Worm (Caenorhabditis elegans) whole organism, young adult: ENCODE data around the gene C17G10.13.

ENCODE experiments used
- B0019.2 ChIP-seq: fragments of 200-800 bp; sonication (Bioruptor generic); conservative IDR thresholded peaks from 2 replicates; pipeline ENCODE4 v1.3.6; 2022; ENCODE audit warnings: missing genetic modification reagents, missing genetic modification characterization, missing compliant biosample characterization
- B0035.1 ChIP-seq: sonication (generic microtip); optimal IDR thresholded peaks from 2 replicates; lab custom pipeline; 2016; ENCODE audit warnings: missing genetic modification characterization, mild to moderate bottlenecking, missing compliant biosample characterization, missing genotype, missing genetic modification reagents
- F22D6.2 ChIP-seq: sonication (generic microtip); optimal IDR thresholded peaks from 2 replicates; lab custom pipeline; 2016; ENCODE audit warnings: mild to moderate bottlenecking, missing genetic modification characterization, missing compliant biosample characterization
- F33H1.4 ChIP-seq: fragments of 200-800 bp; sonication (Bioruptor generic); IDR thresholded peaks from 2 replicates; pipeline ENCODE4 v1.3.6; 2022; ENCODE audit warnings: missing genetic modification reagents, missing genetic modification characterization, missing compliant biosample characterization
- F55B11.4 ChIP-seq: sonication (generic microtip); optimal IDR thresholded peaks from 2 replicates; lab custom pipeline; 2016; ENCODE audit warnings: missing compliant biosample characterization, missing genetic modification characterization, borderline replicate concordance; ENCODE audit not compliant: insufficient read depth
- F57A8.1 ChIP-seq: fragments of 200-800 bp; sonication (Bioruptor generic); optimal IDR thresholded peaks from 2 replicates; lab custom pipeline; 2018; ENCODE audit warnings: mild to moderate bottlenecking, missing genetic modification characterization, moderate library complexity, missing compliant biosample characterization
- Y53F4B.3 ChIP-seq: fragments of 200-800 bp; sonication (Bioruptor generic); IDR thresholded peaks from 2 replicates; pipeline ENCODE4 v1.3.6; 2022; ENCODE audit warnings: missing genetic modification reagents, missing genetic modification characterization, missing compliant biosample characterization
- Y79H2A.3 ChIP-seq: fragments of 200-800 bp; sonication (Bioruptor generic); conservative IDR thresholded peaks from 2 replicates; pipeline ENCODE4 v1.3.6; 2022; ENCODE audit warnings: missing genetic modification reagents, missing genetic modification characterization, missing compliant biosample characterization
- ZK185.1 ChIP-seq: sonication (generic microtip); optimal IDR thresholded peaks from 2 replicates; lab custom pipeline; 2016; ENCODE audit warnings: mild to moderate bottlenecking, missing genetic modification characterization, missing compliant biosample characterization; ENCODE audit not compliant: poor library complexity, severe bottlenecking
- aptf-3 ChIP-seq: fragments of 200-800 bp; sonication (Bioruptor generic); IDR thresholded peaks from 2 replicates; pipeline ENCODE4 v1.3.6; 2022; ENCODE audit warnings: missing genetic modification characterization, missing compliant biosample characterization
- atf-7 ChIP-seq: sonication (generic microtip); optimal IDR thresholded peaks from 2 replicates; lab custom pipeline; 2017; ENCODE audit warnings: mild to moderate bottlenecking, missing genetic modification characterization, missing compliant biosample characterization
- athp-1 ChIP-seq: sonication (generic microtip); optimal IDR thresholded peaks from 2 replicates; lab custom pipeline; 2017; ENCODE audit warnings: mild to moderate bottlenecking, missing genetic modification characterization, missing compliant biosample characterization
- attf-3 ChIP-seq: fragments of 200-800 bp; sonication (Bioruptor generic); conservative IDR thresholded peaks from 2 replicates; pipeline ENCODE4 v1.3.6; 2022; ENCODE audit warnings: missing genetic modification reagents, missing genetic modification characterization, missing compliant biosample characterization
- bed-2 ChIP-seq: fragments of 200-800 bp; sonication (Bioruptor generic); IDR thresholded peaks from 2 replicates; pipeline ENCODE4 v1.3.6; 2022; ENCODE audit warnings: missing genetic modification reagents, missing genetic modification characterization, missing compliant biosample characterization
- cebp-1 ChIP-seq, 2 experiments: fragments of 200-800 bp in 1 of 2; sonication (Bioruptor generic) in 1 of 2; sonication (generic microtip) in 1 of 2; IDR thresholded peaks in 1 of 2; optimal IDR thresholded peaks in 1 of 2; 2 replicates each; pipeline versions ENCODE4 v1.3.6 to Lab custom; 2017 to 2022; ENCODE audit warnings: missing compliant biosample characterization in 2 of 2, missing genetic modification characterization in 2 of 2, mild to moderate bottlenecking in 1 of 2, missing genetic modification reagents in 1 of 2, moderate library complexity in 1 of 2
- ceh-79 ChIP-seq: sonication (generic microtip); optimal IDR thresholded peaks from 2 replicates; lab custom pipeline; 2017; ENCODE audit warnings: mild to moderate bottlenecking, missing genetic modification characterization, missing compliant biosample characterization
- ceh-91 ChIP-seq: fragments of 200-800 bp; sonication (Bioruptor generic); IDR thresholded peaks from 2 replicates; pipeline ENCODE4 v1.3.6; 2022; ENCODE audit warnings: missing genetic modification reagents, missing genetic modification characterization, missing compliant biosample characterization
- dox-1 ChIP-seq: fragments of 200-800 bp; sonication (Bioruptor generic); IDR thresholded peaks from 2 replicates; pipeline ENCODE4 v1.3.6; 2022; ENCODE audit warnings: missing genetic modification reagents, missing genetic modification characterization, missing compliant biosample characterization
- dpl-1 ChIP-seq: fragments of 150-350 bp; optimal IDR thresholded peaks from 2 replicates; lab custom pipeline; 2014; ENCODE audit warnings: missing biosample characterization, missing genetic modification reagents, missing genetic modification characterization
- efl-1 ChIP-seq: fragments of 150-350 bp; optimal IDR thresholded peaks from 2 replicates; lab custom pipeline; 2014; ENCODE audit warnings: missing biosample characterization, missing genetic modification reagents, missing genetic modification characterization
- gei-17 ChIP-seq: fragments of 200-800 bp; sonication (Bioruptor generic); optimal IDR thresholded peaks from 2 replicates; lab custom pipeline; 2018; ENCODE audit warnings: mild to moderate bottlenecking, missing genetic modification characterization, missing compliant biosample characterization
- hlh-12 ChIP-seq: sonication (generic microtip); optimal IDR thresholded peaks from 2 replicates; lab custom pipeline; 2016; ENCODE audit warnings: missing genetic modification characterization, missing compliant biosample characterization
- hmg-1.2 ChIP-seq: fragments of 200-800 bp; sonication (Bioruptor generic); IDR thresholded peaks from 2 replicates; pipeline ENCODE4 v1.3.6; 2022; ENCODE audit warnings: missing genetic modification reagents, missing genetic modification characterization, missing compliant biosample characterization
- hmg-20 ChIP-seq: fragments of 200-800 bp; sonication (Bioruptor generic); IDR thresholded peaks from 2 replicates; pipeline ENCODE4 v1.3.6; 2022; ENCODE audit warnings: missing genetic modification reagents, missing genetic modification characterization, missing compliant biosample characterization
- lin-26 ChIP-seq: fragments of 200-800 bp; sonication (Bioruptor generic); IDR thresholded peaks from 2 replicates; pipeline ENCODE4 v1.3.6; 2022; ENCODE audit warnings: missing genetic modification reagents, missing genetic modification characterization, missing compliant biosample characterization
- lin-35 ChIP-seq, 3 experiments: fragments of 150-350 bp in 2 of 3; sonication (generic microtip) in 1 of 3; optimal IDR thresholded peaks; 2 replicates each; lab custom pipeline; 2014 to 2018; ENCODE audit warnings: missing biosample characterization in 3 of 3, missing genetic modification characterization in 3 of 3, missing genetic modification reagents in 3 of 3
- mel-28 ChIP-seq: sonication (generic microtip); optimal IDR thresholded peaks from 2 replicates; lab custom pipeline; 2016; ENCODE audit warnings: borderline replicate concordance, mild to moderate bottlenecking, missing genetic modification characterization, missing compliant biosample characterization
- mes-4 ChIP-seq: sonication (generic microtip); optimal IDR thresholded peaks from 2 replicates; lab custom pipeline; 2016; ENCODE audit warnings: missing genotype, missing genetic modification characterization, missing compliant biosample characterization
- mxl-1 ChIP-seq: sonication (generic microtip); optimal IDR thresholded peaks from 2 replicates; lab custom pipeline; 2016; ENCODE audit warnings: missing genetic modification characterization, missing compliant biosample characterization
- nfya-1 ChIP-seq: sonication (generic microtip); optimal IDR thresholded peaks from 2 replicates; lab custom pipeline; 2017; ENCODE audit warnings: antibody characterized with exemption, missing compliant biosample characterization, missing genetic modification characterization, borderline replicate concordance; ENCODE audit not compliant: insufficient read depth
- nhr-179 ChIP-seq: sonication (generic microtip); optimal IDR thresholded peaks from 2 replicates; lab custom pipeline; 2016; ENCODE audit warnings: mild to moderate bottlenecking, missing genetic modification characterization, missing compliant biosample characterization
- rcor-1 ChIP-seq: fragments of 200-800 bp; sonication (Bioruptor generic); IDR thresholded peaks from 2 replicates; pipeline ENCODE4 v1.3.6; 2022; ENCODE audit warnings: missing genetic modification reagents, missing genetic modification characterization, missing compliant biosample characterization
- rpc-1 ChIP-seq, 2 experiments: fragments of 150-350 bp in 1 of 2; sonication (generic microtip) in 1 of 2; optimal IDR thresholded peaks; 2 replicates each; lab custom pipeline; 2014 to 2018; ENCODE audit warnings: missing biosample characterization in 1 of 2, missing genetic modification characterization in 1 of 2, missing genetic modification reagents in 1 of 2, missing genotype in 1 of 2
- sdz-38 ChIP-seq: sonication (generic microtip); optimal IDR thresholded peaks from 2 replicates; lab custom pipeline; 2016; ENCODE audit warnings: missing genotype, missing genetic modification characterization, missing compliant biosample characterization
- sea-2 ChIP-seq: fragments of 200-800 bp; sonication (Bioruptor generic); IDR thresholded peaks from 2 replicates; pipeline ENCODE4 v1.3.6; 2022; ENCODE audit warnings: missing genetic modification characterization, missing compliant biosample characterization
- snpc-1.1 ChIP-seq: sonication (generic microtip); optimal IDR thresholded peaks from 2 replicates; lab custom pipeline; 2017; ENCODE audit warnings: missing genetic modification characterization, mild to moderate bottlenecking, missing compliant biosample characterization, antibody characterized with exemption, moderate library complexity, missing genotype, missing genetic modification reagents; ENCODE audit not compliant: insufficient read depth
- snpc-3.4 ChIP-seq: sonication (generic microtip); optimal IDR thresholded peaks from 2 replicates; lab custom pipeline; 2017; ENCODE audit warnings: missing genetic modification characterization, mild to moderate bottlenecking, missing compliant biosample characterization, antibody characterized with exemption, moderate library complexity, missing genotype, missing genetic modification reagents
- snpc-4 ChIP-seq, 5 experiments: fragments of 150-350 bp in 1 of 5; sonication (generic microtip) in 4 of 5; optimal IDR thresholded peaks; 2 replicates each; lab custom pipeline; 2014 to 2018; ENCODE audit warnings: missing genetic modification characterization in 5 of 5, missing biosample characterization in 3 of 5, antibody characterized with exemption in 2 of 5, mild to moderate bottlenecking in 2 of 5, missing compliant biosample characterization in 2 of 5, missing genotype in 2 of 5, moderate library complexity in 2 of 5, missing genetic modification reagents in 1 of 5
- somi-1 ChIP-seq: fragments of 200-800 bp; sonication (Bioruptor generic); optimal IDR thresholded peaks from 2 replicates; lab custom pipeline; 2018; ENCODE audit warnings: mild to moderate bottlenecking, missing genetic modification characterization, missing compliant biosample characterization
- tbp1 ChIP-seq: fragments of 200-800 bp; sonication (Bioruptor generic); optimal IDR thresholded peaks from 2 replicates; lab custom pipeline; 2018; ENCODE audit warnings: mild to moderate bottlenecking, missing genetic modification characterization, missing compliant biosample characterization
- unc-130 ChIP-seq: sonication (generic microtip); optimal IDR thresholded peaks from 2 replicates; lab custom pipeline; 2016; ENCODE audit warnings: missing genetic modification reagents, missing genetic modification characterization, missing compliant biosample characterization
- unc-62 ChIP-seq: fragments of 150-350 bp; optimal IDR thresholded peaks from 2 replicates; lab custom pipeline; 2014; ENCODE audit warnings: missing biosample characterization, missing genetic modification reagents, missing genetic modification characterization
- zfh-2 ChIP-seq: fragments of 200-800 bp; sonication (Bioruptor generic); conservative IDR thresholded peaks from 2 replicates; pipeline ENCODE4 v1.3.6; 2022; ENCODE audit warnings: missing genetic modification reagents, missing genetic modification characterization, missing compliant biosample characterization
- zim-3 ChIP-seq: sonication (generic microtip); optimal IDR thresholded peaks from 2 replicates; lab custom pipeline; 2017; ENCODE audit warnings: mild to moderate bottlenecking, missing genetic modification characterization, moderate library complexity, missing compliant biosample characterization
- ztf-26 ChIP-seq: sonication (generic microtip); optimal IDR thresholded peaks from 2 replicates; lab custom pipeline; 2017; ENCODE audit warnings: missing genetic modification characterization, missing compliant biosample characterization

Gene C17G10.13

DNA sequence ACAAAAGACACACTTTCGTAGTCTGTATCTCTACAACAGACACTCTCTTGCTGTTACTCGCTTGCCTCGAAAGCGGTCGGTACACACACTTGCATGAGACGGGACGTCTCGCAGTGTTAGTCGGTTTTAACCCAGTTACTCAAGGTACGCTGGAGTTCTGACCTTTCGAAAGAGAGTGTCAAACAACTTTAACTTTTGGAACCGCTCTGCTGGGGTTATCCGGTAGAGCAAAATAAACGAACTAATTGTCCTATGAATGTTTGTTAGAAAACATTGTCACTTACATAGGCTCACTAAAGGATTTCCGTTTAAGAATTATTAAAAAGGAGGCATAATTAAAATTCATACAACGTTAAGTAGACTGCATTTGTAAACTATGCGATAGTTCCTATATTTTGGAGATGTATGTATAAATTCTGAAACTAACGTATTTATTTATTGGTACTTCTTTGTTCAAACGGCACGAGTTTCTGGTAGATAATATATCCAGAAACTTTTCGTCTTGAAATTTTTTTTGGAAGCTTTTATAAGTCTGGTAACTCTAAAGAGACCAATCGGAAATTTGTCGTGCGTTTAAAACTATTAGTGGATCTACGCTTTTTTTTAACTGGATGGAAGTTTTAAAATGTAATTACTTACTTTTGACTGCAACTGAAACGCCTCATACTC lies 46.0 kb downstream of the C17G10.13 start (continued):
- TF ChIP-seq B0035.1 (tag; lab: Kevin White, UChicago) (peak; percentile 94), dox-1 (peak; percentile 97), efl-1 (peak; percentile 47), dpl-1 (GFP tag; lab: Kevin White, UChicago) (peak; percentile 53), tbp1 (GFP tag; lab: Kevin White, UChicago) (peak; percentile 83), unc-62 (GFP tag; lab: Kevin White, UChicago) (peak; percentile 23), rpc-1 (optimal IDR thresholded peaks at IDR 0.05; lab: Kevin White, UChicago) (peak; percentile 8), rpc-1 (tag; optimal IDR thresholded peaks at IDR 0.05; lab: Kevin White, UChicago) (peak; percentile 5), hmg-1.2 (peak; percentile 90), snpc-4 (GFP tag; optimal IDR thresholded peaks at IDR 0.05; lab: Kevin White, UChicago) (peak; percentile 98), snpc-4 (tag; optimal IDR thresholded peaks at IDR 0.05; lab: Kevin White, UChicago) (peak; percentile 99 to 100 (median 100)), ztf-26 (tag; lab: Kevin White, UChicago) (peak; percentile 98), zim-3 (tag; lab: Kevin White, UChicago) (peak; percentile 91), atf-7 (peak; percentile 98), lin-26 (GFP tag; lab: Robert Waterston, UW) (peak; percentile 91), Y79H2A.3 (GFP tag; lab: Robert Waterston, UW) (peak; percentile 68; the same call in 1 of the 2 replicates), hmg-20 (GFP tag; lab: Robert Waterston, UW) (peak; percentile 93), bed-2 (GFP tag; lab: Robert Waterston, UW) (peak; percentile 87), aptf-3 (GFP tag; lab: Robert Waterston, UW) (peak; percentile 83; the same call in 1 of the 2 replicates), F57A8.1 (GFP tag; lab: Kevin White, UChicago) (peak; percentile 78), F22D6.2 (peak; percentile 84), rcor-1 (GFP tag; lab: Robert Waterston, UW) (peak; percentile 92), zfh-2 (GFP tag; lab: Robert Waterston, UW) (peak; percentile 89), Y53F4B.3 (no peak), lin-35 (GFP tag; optimal IDR thresholded peaks at IDR 0.05; lab: Kevin White, UChicago) (peak in 2 of 3 experiments; percentile 73 to 91), ZK185.1 (tag; lab: Kevin White, UChicago) (peak; percentile 98), cebp-1 (GFP tag; IDR thresholded peaks at IDR 0.05; lab: Robert Waterston, UW) (peak; percentile 69), cebp-1 (tag; optimal IDR thresholded peaks at IDR 0.05; lab: Kevin White, UChicago) (peak; percentile 95), sea-2 (GFP tag; lab: Robert Waterston, UW) (peak; percentile 77; the same call in 1 of the 2 replicates), mxl-1 (peak; percentile 65), ceh-79 (tag; lab: Kevin White, UChicago) (peak; percentile 95), gei-17 (GFP tag; lab: Kevin White, UChicago) (peak; percentile 91), hlh-12 (tag; lab: Kevin White, UChicago) (peak; percentile 39), F55B11.4 (tag; lab: Kevin White, UChicago) (no peak), mel-28 (tag; lab: Kevin White, UChicago) (peak; percentile 91), nfya-1 (tag; lab: Kevin White, UChicago) (no peak), sdz-38 (tag; lab: Kevin White, UChicago) (peak; percentile 44), unc-130 (GFP tag; lab: Kevin White, UChicago) (peak; percentile 72), ceh-91 (GFP tag; lab: Robert Waterston, UW) (peak; percentile 48; the same call in 1 of the 2 replicates), snpc-3.4 (tag; lab: Kevin White, UChicago) (peak; percentile 93), F33H1.4 (GFP tag; lab: Robert Waterston, UW) (peak; percentile 64), athp-1 (peak; percentile 94), nhr-179 (tag; lab: Kevin White, UChicago) (peak; percentile 54), somi-1 (peak; percentile 94), snpc-1.1 (peak; percentile 95), attf-3 (peak; percentile 81), B0019.2 (GFP tag; lab: Robert Waterston, UW) (no peak), mes-4 (tag; lab: Kevin White, UChicago) (peak; percentile 55)
